Worm (Caenorhabditis elegans): ENCODE measurements around the gene K02D10.8.

ce11 chrIII:8785426-8785825, 751 bp upstream of the K02D10.8 start:
- TF ChIP-seq him-1 (tag; optimal IDR thresholded peaks at IDR 0.05) (peak; percentile 21), W03F9.2 (tag; optimal IDR thresholded peaks at IDR 0.05) (no peak), dao-5 (tag; optimal IDR thresholded peaks at IDR 0.05) (no peak)
